Worm (Caenorhabditis elegans): ENCODE data around the gene gei-3.

ce11 chrX:12815367-12815766 lies 1.9 kb upstream of the gei-3 start:
- TF ChIP-seq tab-1 (GFP tag; IDR thresholded peaks at IDR 0.05) (no peak), ztf-29 (GFP tag; IDR thresholded peaks at IDR 0.05) (no peak), klf-2 (GFP tag; conservative IDR thresholded peaks at IDR 0.05) (no peak), med-1 (GFP tag; optimal IDR thresholded peaks at IDR 0.05; ENCODE audit: insufficient read depth) (no peak), flt-1 (GFP tag; IDR thresholded peaks at IDR 0.05) (no peak)
